Worm (Caenorhabditis elegans): Measurements from ENCODE around the gene Y37E11AL.3.

DNA sequence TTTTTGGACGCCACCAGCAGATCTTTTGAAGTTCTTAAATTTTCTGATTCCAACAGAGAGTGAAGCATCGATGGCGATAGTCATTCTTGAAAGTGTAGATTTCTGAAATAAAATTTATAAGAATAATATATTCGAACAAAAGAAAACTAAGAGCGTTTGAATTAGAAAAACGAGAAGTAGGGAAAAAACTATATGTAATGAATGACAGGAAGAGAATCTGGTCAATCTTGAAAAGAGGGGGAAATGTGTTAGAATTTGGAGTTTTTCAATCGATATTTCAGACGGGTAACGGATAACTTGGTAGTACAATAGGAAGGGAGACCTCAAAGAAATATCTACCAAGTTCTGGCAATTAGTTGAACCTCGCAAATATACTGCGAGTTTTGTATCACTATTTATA is 5.8 kb downstream of the Y37E11AL.3 start, which contains the start of gene Y37E11AL.9:
- no peak for TF ChIP-seq ama-1 (optimal IDR thresholded peaks at IDR 0.05)
- TF ChIP-seq tbx-11 (GFP tag; IDR thresholded peaks at IDR 0.05): no peak
- TF ChIP-seq hmg-4 (GFP tag; optimal IDR thresholded peaks at IDR 0.05): no peak
- no peak for TF ChIP-seq ceh-36 (tag; optimal IDR thresholded peaks at IDR 0.05)
- no peak for TF ChIP-seq flt-1 (GFP tag; IDR thresholded peaks at IDR 0.05)
- no peak for TF ChIP-seq tra-4 (tag; optimal IDR thresholded peaks at IDR 0.05)
- TF ChIP-seq pes-1 (GFP tag; IDR thresholded peaks at IDR 0.05): no peak
- TF ChIP-seq sea-1 (GFP tag; conservative IDR thresholded peaks at IDR 0.05): no peak
- no peak for TF ChIP-seq F13C5.2 (tag; optimal IDR thresholded peaks at IDR 0.05)
